Worm (Caenorhabditis elegans) whole organism, L4/young adult: ENCODE results near the gene pqn-16.

ENCODE experiments used
- W03F9.2 ChIP-seq: fragments of 150-350 bp; optimal IDR thresholded peaks from 2 replicates; lab custom pipeline; 2014; ENCODE audit warnings: missing biosample characterization, missing genetic modification characterization
- dao-5 ChIP-seq: sonication (generic microtip); optimal IDR thresholded peaks from 2 replicates; lab custom pipeline; 2016; ENCODE audit warnings: missing genotype, missing genetic modification characterization, moderate library complexity, missing compliant biosample characterization
- him-1 ChIP-seq: sonication (generic microtip); optimal IDR thresholded peaks from 2 replicates; lab custom pipeline; 2016; ENCODE audit warnings: missing genotype, missing genetic modification reagents, missing genetic modification characterization, missing compliant biosample characterization

DNA sequence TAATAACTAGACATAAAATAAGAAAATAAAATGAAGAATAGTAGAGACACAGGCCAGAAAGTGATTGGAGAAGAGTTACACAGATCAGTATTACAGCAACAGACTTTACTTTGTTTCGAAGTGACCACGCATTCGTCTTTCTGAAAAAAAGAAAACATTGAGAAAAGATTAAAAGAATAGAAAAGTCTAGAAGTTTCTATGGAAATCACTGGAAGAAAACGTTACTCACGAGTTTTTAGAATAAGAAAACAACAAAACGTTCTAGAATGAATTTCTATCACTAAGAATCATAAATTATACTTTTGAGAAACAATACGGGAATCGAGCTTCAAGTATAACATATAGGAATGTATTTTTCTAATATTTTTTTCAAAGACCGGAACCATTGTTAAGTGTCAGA lies 18.3 kb upstream of the pqn-16 start:
- TF ChIP-seq dao-5: no peak
- no peak for TF ChIP-seq him-1 (tag; lab: Kevin White, UChicago)
- no peak for TF ChIP-seq W03F9.2 (tag; lab: Kevin White, UChicago)
